Fruit fly (Drosophila melanogaster) whole organism: ENCODE data around the gene CG12994.

ENCODE experiments used
- Dll ChIP-seq: fragments of >200 bp; optimal IDR thresholded peaks from 2 replicates; lab custom pipeline; 2017
- pan ChIP-seq: fragments of >200 bp; optimal IDR thresholded peaks from 2 replicates; lab custom pipeline; 2017
- psq ChIP-seq: fragments of >200 bp; optimal IDR thresholded peaks from 2 replicates; lab custom pipeline; 2017

DNA sequence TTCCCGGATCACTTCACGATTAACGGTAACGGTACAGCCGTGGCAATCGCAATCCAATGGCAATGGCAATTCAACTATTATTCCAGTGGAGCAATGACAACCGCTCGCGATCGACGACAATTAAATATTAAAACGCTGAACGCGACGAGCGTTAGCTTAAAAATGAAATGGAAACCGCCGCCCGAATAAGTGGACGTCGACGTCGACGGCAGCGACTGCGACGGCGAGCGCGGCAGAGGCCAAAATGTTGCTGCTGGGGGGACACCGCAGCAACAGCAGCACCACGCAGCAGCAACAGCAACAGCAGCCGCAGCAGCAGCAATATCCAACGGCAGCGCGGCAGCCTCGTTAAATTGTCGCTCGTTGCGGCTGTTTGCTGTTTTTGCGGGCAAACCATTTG lies 8.6 kb upstream of the CG12994 start, which contains the start of gene CG8568:
- TF ChIP-seq psq (lab: Kevin White, UChicago) (no peak), Dll (no peak), pan (lab: Kevin White, UChicago) (no peak)
